Worm (Caenorhabditis elegans): Measurements from ENCODE around the gene faah-4.

DNA sequence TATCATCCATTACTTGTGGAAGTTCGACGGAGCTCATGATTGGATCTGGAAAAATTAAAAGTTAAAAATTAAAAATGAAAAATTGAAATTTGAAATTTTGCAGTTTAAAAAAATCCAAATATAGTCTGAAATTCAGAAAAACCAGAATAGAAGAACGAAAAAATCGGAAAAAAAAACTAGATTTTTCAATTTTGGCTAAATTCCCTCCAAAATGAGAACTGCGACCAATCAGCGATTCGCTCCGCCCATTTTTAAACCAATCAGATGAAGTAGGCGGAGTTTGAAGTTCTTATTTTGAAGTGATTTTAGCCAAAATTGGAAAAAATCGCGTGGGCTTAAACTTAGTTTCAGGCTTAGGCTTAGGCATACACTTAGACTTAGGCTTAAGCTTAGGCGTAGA is 37.3 kb upstream of the faah-4 start, which contains the start of gene Y56A3A.7:
- TF ChIP-seq dao-5 (tag; optimal IDR thresholded peaks at IDR 0.05): no peak
- no peak for TF ChIP-seq him-1 (tag; optimal IDR thresholded peaks at IDR 0.05)

Data from whole organism, L4/young adult.